Fruit fly (Drosophila melanogaster): ENCODE measurements around the gene CG9114.

The CG9114 gene

DNA sequence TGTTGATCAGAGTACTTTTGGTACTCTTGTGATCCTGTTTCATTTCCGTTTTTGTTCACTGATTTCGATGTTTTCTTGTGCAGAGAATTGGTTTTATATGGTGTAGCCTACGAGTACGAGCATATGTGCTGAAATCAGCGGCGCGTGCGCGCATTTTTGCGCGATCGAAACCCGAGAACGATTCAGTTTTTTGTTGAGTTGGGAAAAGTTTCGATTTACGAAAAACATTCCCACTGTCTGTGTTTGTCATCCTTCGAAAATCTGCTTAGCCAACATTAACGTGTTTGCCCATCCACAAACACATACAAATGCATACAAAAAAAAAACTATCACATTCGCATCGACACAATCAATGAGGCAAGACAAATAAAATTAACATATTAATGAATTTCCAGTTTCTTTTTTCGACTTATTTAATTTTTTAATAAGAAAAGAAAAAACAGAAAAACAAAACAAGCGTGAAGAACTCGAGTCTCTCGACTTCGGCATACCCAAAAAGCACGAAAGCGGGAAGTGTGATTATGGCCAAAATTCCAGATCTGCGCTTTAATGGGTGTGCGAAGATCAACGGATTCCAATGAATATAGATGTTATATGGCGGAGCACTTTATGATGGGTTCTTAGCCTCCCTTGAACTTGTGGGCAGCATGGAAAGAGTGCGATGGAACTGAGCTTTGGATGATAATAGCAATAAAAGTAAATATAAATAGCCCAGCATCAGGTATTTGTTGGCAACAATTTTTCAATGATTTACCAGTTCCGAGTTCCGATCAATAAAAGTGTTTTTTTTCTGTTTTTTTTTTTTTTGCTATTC, 32.8 kb downstream of the CG9114 start:
- TF ChIP-seq D1 (tag; optimal IDR thresholded peaks at IDR 0.05) (no peak), CG4496 (GFP tag; IDR thresholded peaks at IDR 0.05) (no peak)

DNA sequence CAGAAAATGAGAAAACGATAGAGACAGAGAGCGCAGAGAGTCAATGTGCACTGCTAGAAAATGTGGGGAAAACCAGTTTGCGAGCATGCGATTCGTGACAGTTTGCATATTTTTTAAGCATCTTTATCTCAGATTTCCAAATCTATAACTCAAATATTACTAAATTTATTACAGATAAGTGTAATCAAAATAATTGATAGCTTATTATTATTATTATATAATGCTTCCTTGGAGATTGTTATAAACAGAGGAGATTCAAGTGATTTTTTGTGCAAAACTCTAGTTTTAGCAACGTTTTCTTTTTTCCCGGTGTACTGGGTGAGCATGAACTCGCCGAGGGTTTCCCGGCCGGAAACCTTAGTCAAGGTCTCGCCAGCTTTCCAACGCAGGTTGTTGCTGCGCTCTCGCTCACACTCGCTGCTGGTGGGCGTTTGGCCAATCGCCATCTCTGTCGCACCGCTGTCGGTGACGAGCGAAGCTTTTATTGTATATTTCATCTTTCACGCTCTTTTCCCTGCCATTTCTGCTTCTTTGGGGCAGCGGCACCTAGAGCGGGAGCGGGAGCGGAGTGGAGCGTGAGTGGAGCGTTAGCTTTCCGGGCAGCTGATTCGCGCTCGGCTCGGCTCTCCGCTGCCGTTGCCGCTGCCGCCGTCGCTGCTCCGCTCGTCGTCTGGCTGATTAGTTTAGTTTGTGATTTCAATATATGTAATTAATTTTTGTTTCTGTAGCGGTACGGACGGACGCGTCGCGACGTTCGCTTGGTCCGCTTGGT, 34.5 kb downstream of the CG9114 start:
- TF ChIP-seq EcR (GFP tag; optimal IDR thresholded peaks at IDR 0.05): peak; percentile 79
- peak; percentile 94 for TF ChIP-seq CG32121 (GFP tag; IDR thresholded peaks at IDR 0.05)
- TF ChIP-seq CG8301 (tag; optimal IDR thresholded peaks at IDR 0.05): peak; percentile 91
- TF ChIP-seq Snoo (tag; optimal IDR thresholded peaks at IDR 0.05): peak; percentile 87
- peak; percentile 92 for TF ChIP-seq CG4496 (GFP tag; IDR thresholded peaks at IDR 0.05)
- peak; percentile 47 for TF ChIP-seq gl (tag; optimal IDR thresholded peaks at IDR 0.05)
- peak; percentile 88 for TF ChIP-seq Ets98B (GFP tag; IDR thresholded peaks at IDR 0.05)
- TF ChIP-seq D1 (tag; optimal IDR thresholded peaks at IDR 0.05): peak; percentile 57
- peak; percentile 85 for TF ChIP-seq rn (GFP tag; IDR thresholded peaks at IDR 0.05)
- TF ChIP-seq CG9948 (tag; optimal IDR thresholded peaks at IDR 0.05): peak; percentile 85
- peak; percentile 95 for TF ChIP-seq CG14655 (GFP tag; optimal IDR thresholded peaks at IDR 0.05)
- TF ChIP-seq Pif1B (GFP tag; optimal IDR thresholded peaks at IDR 0.05): peak; percentile 66
- TF ChIP-seq fd96Ca (GFP tag; IDR thresholded peaks at IDR 0.05): peak; percentile 91
- peak; percentile 89 for TF ChIP-seq CG15710 (tag; optimal IDR thresholded peaks at IDR 0.05)
- peak; percentile 82 for TF ChIP-seq CG34367 (tag; optimal IDR thresholded peaks at IDR 0.05)
- TF ChIP-seq Pif1A (GFP tag; optimal IDR thresholded peaks at IDR 0.05): peak; percentile 70
- peak; percentile 78 for TF ChIP-seq CG12605 (GFP tag; IDR thresholded peaks at IDR 0.05)
- TF ChIP-seq CG8159 (tag; optimal IDR thresholded peaks at IDR 0.05): peak; percentile 92
- TF ChIP-seq CG13204 (GFP tag; optimal IDR thresholded peaks at IDR 0.05): peak; percentile 99
- TF ChIP-seq CG17806 (tag; optimal IDR thresholded peaks at IDR 0.05): peak; percentile 77
- peak; percentile 92 for TF ChIP-seq CG10348 (GFP tag; IDR thresholded peaks at IDR 0.05)

DNA sequence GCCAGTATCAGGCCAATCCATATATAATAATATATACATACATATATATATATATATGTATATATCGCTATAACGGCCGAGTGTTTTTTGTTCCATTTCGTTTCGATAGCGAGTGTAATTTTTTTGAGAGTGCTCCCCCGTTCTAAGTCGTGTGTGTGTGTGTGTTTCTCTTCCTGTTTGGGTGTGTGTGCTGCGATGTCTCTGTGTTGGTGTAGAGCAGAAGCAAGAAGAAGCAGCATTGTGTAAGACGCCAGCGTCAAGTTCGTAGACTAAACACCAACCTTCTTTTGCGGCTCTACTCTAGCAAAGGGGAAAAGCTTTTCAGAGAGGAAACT, 35.0 kb downstream of the CG9114 start:
- TF ChIP-seq CG34367 (tag; optimal IDR thresholded peaks at IDR 0.05): no peak
- TF ChIP-seq Snoo (tag; optimal IDR thresholded peaks at IDR 0.05): no peak
- TF ChIP-seq CG10348 (GFP tag; IDR thresholded peaks at IDR 0.05): no peak
- no peak for TF ChIP-seq rn (GFP tag; IDR thresholded peaks at IDR 0.05)

DNA sequence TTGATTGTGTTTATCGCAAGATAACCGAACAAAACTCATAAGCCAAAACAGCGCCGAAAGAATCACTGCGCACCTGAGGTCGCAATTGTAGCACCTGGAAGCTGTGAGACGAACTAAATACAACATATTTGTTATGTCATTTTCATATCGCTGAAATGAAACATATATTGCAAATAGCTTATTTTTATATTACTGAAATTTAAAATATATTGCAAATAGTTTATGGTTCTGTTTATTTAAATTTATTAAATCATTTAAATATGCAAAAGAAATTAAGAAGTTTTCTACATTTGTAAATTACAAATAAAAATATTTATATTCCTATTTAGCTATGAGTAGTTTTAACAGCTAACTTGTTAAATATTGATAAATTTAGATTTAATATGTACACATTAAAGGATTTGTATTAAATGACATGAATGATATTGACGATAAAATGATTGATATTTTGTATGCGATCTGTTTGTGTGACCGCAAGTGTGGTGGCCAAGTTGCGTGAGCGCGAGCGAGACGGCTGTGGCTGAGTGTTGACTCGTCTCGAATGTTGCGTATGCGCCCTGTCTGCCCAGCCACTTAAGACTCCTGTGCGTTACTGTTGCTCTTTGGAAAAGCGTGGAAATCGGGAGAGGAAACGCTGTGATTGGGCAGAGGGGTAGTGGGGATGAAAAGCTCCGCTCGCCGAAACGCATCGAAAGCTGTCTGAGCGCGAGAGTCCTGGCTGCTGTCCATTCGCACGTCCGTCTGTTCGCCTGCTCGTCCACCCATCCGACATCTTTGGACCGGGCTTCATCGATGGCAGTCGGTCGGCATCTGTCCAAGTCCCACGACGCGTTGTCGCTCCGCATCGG, 35.8 kb downstream of the CG9114 start, which contains the start of gene gce:
Gene gce (plus strand): TSS at position 798 of the 848 bp plus-strand sequence.
- TF ChIP-seq Pif1A (GFP tag; optimal IDR thresholded peaks at IDR 0.05): no peak
- peak; percentile 30; the same call in 1 of the 3 replicates for TF ChIP-seq fd96Ca (GFP tag; IDR thresholded peaks at IDR 0.05)
- TF ChIP-seq CG8301 (tag; optimal IDR thresholded peaks at IDR 0.05): peak; percentile 16
- peak; percentile 6 for TF ChIP-seq Snoo (tag; optimal IDR thresholded peaks at IDR 0.05)
- peak; percentile 27 for TF ChIP-seq CG8159 (tag; optimal IDR thresholded peaks at IDR 0.05)
- peak; percentile 16 for TF ChIP-seq CG14655 (GFP tag; optimal IDR thresholded peaks at IDR 0.05)
- TF ChIP-seq CG15710 (tag; optimal IDR thresholded peaks at IDR 0.05): peak; percentile 6
- TF ChIP-seq Ets98B (GFP tag; IDR thresholded peaks at IDR 0.05): peak; percentile 25; the same call in 1 of the 2 replicates
- TF ChIP-seq CG9948 (tag; optimal IDR thresholded peaks at IDR 0.05): peak; percentile 9
- 0 out of 2 replicates have a peak, but pooled peaks have one; percentile 31 for TF ChIP-seq CG32121 (GFP tag; IDR thresholded peaks at IDR 0.05)
- no peak for TF ChIP-seq CG10348 (GFP tag; IDR thresholded peaks at IDR 0.05)
- TF ChIP-seq CG4496 (GFP tag; IDR thresholded peaks at IDR 0.05): no peak
- 0 out of 2 replicates have a peak, but pooled peaks have one; percentile 5 for TF ChIP-seq CG12605 (GFP tag; IDR thresholded peaks at IDR 0.05)

DNA sequence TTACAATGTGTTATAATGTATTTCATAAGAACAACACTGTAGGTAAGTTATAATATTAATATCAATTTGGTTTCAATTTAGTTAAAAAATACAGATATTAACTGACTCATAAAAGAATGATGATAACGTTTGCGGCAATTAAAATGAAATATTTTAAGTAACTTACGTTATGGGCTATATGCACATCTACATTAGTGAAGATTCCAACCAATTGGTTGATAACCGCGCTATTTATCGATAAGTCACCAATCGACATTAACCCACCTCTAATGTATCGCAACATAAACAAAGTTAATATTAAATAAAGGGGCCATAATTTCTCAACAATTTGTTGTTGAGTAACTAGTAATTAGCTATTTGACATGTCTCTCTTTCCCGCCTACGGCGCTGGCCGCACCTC, 40.2 kb downstream of the CG9114 start, which contains the start of gene CG5877:
Gene CG5877 (plus strand): TSS at position 238 of the 400 bp plus-strand sequence.
- TF ChIP-seq rn (GFP tag; IDR thresholded peaks at IDR 0.05) (no peak), CG4496 (GFP tag; IDR thresholded peaks at IDR 0.05) (no peak), CG13204 (GFP tag; optimal IDR thresholded peaks at IDR 0.05) (no peak), CG8301 (tag; optimal IDR thresholded peaks at IDR 0.05) (no peak), CG9948 (tag; optimal IDR thresholded peaks at IDR 0.05) (no peak), CG14655 (GFP tag; optimal IDR thresholded peaks at IDR 0.05) (no peak)
